Worm (Caenorhabditis elegans): ENCODE data around the gene Y56A3A.2.

Gene Y56A3A.2

DNA sequence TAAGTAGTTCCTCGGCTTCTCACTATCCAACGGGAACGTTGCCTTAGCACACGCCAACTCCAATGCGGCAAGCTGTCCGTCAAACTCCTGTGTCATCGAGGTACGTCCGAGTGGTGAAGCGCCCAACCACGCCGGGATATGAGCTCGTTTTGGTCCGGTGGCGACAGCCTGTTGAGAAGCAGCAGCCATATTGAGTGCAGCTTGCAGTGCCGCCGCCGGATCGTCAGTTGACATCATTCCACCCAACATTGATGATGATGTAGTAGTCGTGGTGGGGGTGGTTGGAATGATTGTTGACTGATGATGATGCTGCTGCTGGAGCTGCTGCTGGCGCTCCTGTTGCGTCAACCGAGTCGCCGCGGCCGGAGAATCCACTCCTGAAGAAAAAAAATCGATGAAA is 28.6 kb downstream of the Y56A3A.2 start:
- TF ChIP-seq ceh-45 (GFP tag; IDR thresholded peaks at IDR 0.05) (no peak), lim-6 (tag; optimal IDR thresholded peaks at IDR 0.05) (no peak), odd-2 (tag; optimal IDR thresholded peaks at IDR 0.05) (no peak), elt-4 (tag; optimal IDR thresholded peaks at IDR 0.05) (no peak), ceh-9 (tag; optimal IDR thresholded peaks at IDR 0.05) (no peak), gmeb-2 (tag; optimal IDR thresholded peaks at IDR 0.05) (no peak), ceh-19 (GFP tag; optimal IDR thresholded peaks at IDR 0.05) (no peak)

- TF ChIP-seq rnt-1 (tag; optimal IDR thresholded peaks at IDR 0.05): no peak
- no peak for TF ChIP-seq npax-4 (tag; optimal IDR thresholded peaks at IDR 0.05)
- no peak for TF ChIP-seq T23F11.4 (GFP tag; optimal IDR thresholded peaks at IDR 0.05)
- TF ChIP-seq mec-3 (tag; optimal IDR thresholded peaks at IDR 0.05; ENCODE audit: borderline replicate concordance): no peak
- TF ChIP-seq ceh-22 (tag; optimal IDR thresholded peaks at IDR 0.05): no peak
- TF ChIP-seq hlh-30 (tag; optimal IDR thresholded peaks at IDR 0.05; ENCODE audit: insufficient read depth): no peak
- TF ChIP-seq ceh-48 (tag; optimal IDR thresholded peaks at IDR 0.05): no peak
- no peak for TF ChIP-seq hlh-13 (GFP tag; optimal IDR thresholded peaks at IDR 0.05)
- no peak for TF ChIP-seq sox-4 (tag; optimal IDR thresholded peaks at IDR 0.05)
- TF ChIP-seq madf-2 (tag; optimal IDR thresholded peaks at IDR 0.05): no peak
- TF ChIP-seq fkh-10 (GFP tag; optimal IDR thresholded peaks at IDR 0.05): no peak
- no peak for TF ChIP-seq odd-2 (tag; optimal IDR thresholded peaks at IDR 0.05)
- TF ChIP-seq ceh-30 (tag; optimal IDR thresholded peaks at IDR 0.05): no peak
- TF ChIP-seq C08G9.2 (tag; optimal IDR thresholded peaks at IDR 0.05): no peak
- TF ChIP-seq K02D7.2 (tag; optimal IDR thresholded peaks at IDR 0.05): no peak
- TF ChIP-seq ceh-14 (tag; optimal IDR thresholded peaks at IDR 0.05): no peak
- TF ChIP-seq lin-11 (tag; optimal IDR thresholded peaks at IDR 0.05): no peak
- TF ChIP-seq ref-2 (tag; optimal IDR thresholded peaks at IDR 0.05): no peak
- TF ChIP-seq fax-1 (tag; optimal IDR thresholded peaks at IDR 0.05): no peak
- no peak for TF ChIP-seq che-1 (tag; optimal IDR thresholded peaks at IDR 0.05)
Measured at ce11 chrIII:11830522-11831489, 31.2 kb downstream of the Y56A3A.2 start.

ce11 chrIII:11829585-11830195 is 32.4 kb downstream of the Y56A3A.2 start:
- no peak for TF ChIP-seq ceh-19 (GFP tag; optimal IDR thresholded peaks at IDR 0.05)
- TF ChIP-seq nfya-1 (tag; optimal IDR thresholded peaks at IDR 0.05): peak; percentile 98
- TF ChIP-seq npax-4 (tag; optimal IDR thresholded peaks at IDR 0.05): no peak
- TF ChIP-seq elt-4 (tag; optimal IDR thresholded peaks at IDR 0.05): no peak
- TF ChIP-seq dmd-4 (tag; optimal IDR thresholded peaks at IDR 0.05; ENCODE audit: borderline replicate concordance): no peak
- TF ChIP-seq sox-4 (tag; optimal IDR thresholded peaks at IDR 0.05): no peak

ce11 chrIII:11829062-11829461 is 33.0 kb downstream of the Y56A3A.2 start:
- TF ChIP-seq ref-2 (tag; optimal IDR thresholded peaks at IDR 0.05) (no peak), Y22D7AL.16 (tag; optimal IDR thresholded peaks at IDR 0.05) (no peak), fkh-6 (tag; optimal IDR thresholded peaks at IDR 0.05) (no peak), dmd-4 (tag; optimal IDR thresholded peaks at IDR 0.05; ENCODE audit: borderline replicate concordance) (no peak), hlh-15 (tag; optimal IDR thresholded peaks at IDR 0.05) (no peak), ceh-30 (tag; optimal IDR thresholded peaks at IDR 0.05) (no peak), nfya-1 (tag; optimal IDR thresholded peaks at IDR 0.05) (peak; percentile 93), fkh-10 (GFP tag; optimal IDR thresholded peaks at IDR 0.05) (no peak), ztf-16 (tag; optimal IDR thresholded peaks at IDR 0.05) (no peak)

Measured in whole organism, late embryonic.